Worm (Caenorhabditis elegans) whole organism, young adult: Measurements from ENCODE around the gene rfth-1.

Experiments used
- F49E8.2 ChIP-seq: sonication (generic microtip); optimal IDR thresholded peaks from 3 replicates; lab custom pipeline; 2017; ENCODE audit warnings: missing genetic modification characterization, mild to moderate bottlenecking, missing compliant biosample characterization, antibody characterized with exemption, moderate library complexity; ENCODE audit not compliant: insufficient read depth
- ccch-3 ChIP-seq: fragments of 200-800 bp; sonication (Bioruptor generic); optimal IDR thresholded peaks from 2 replicates; lab custom pipeline; 2018; ENCODE audit warnings: mild to moderate bottlenecking, missing genetic modification characterization, missing compliant biosample characterization
- ceh-58 ChIP-seq: fragments of 200-800 bp; sonication (Bioruptor generic); IDR thresholded peaks from 2 replicates; pipeline ENCODE4 v1.3.6; 2022; ENCODE audit warnings: missing genetic modification characterization, missing compliant biosample characterization
- lin-35 ChIP-seq, 3 experiments: fragments of 150-350 bp in 2 of 3; sonication (generic microtip) in 1 of 3; optimal IDR thresholded peaks; 2 replicates each; lab custom pipeline; 2014 to 2018; ENCODE audit warnings: missing biosample characterization in 3 of 3, missing genetic modification characterization in 3 of 3, missing genetic modification reagents in 3 of 3
- rec-8 ChIP-seq, 2 experiments: sonication (generic microtip); optimal IDR thresholded peaks; 2 replicates each; lab custom pipeline; 2016; ENCODE audit warnings: mild to moderate bottlenecking in 2 of 2, missing genetic modification characterization in 2 of 2, missing genetic modification reagents in 2 of 2, missing genotype in 2 of 2, missing biosample characterization in 1 of 2, missing compliant biosample characterization in 1 of 2, moderate library complexity in 1 of 2

ce11 chrIV:4486738-4487137, 24.4 kb downstream of the rfth-1 start, which contains the start of gene trx-3:
- TF ChIP-seq lin-35 (GFP tag; optimal IDR thresholded peaks at IDR 0.05; lab: Kevin White, UChicago), result no peak
- no peak for TF ChIP-seq ceh-58 (GFP tag; lab: Robert Waterston, UW)
- no peak for TF ChIP-seq F49E8.2 (tag; lab: Kevin White, UChicago)
- TF ChIP-seq rec-8 (tag; optimal IDR thresholded peaks at IDR 0.05; lab: Kevin White, UChicago), result no peak
- TF ChIP-seq ccch-3 (GFP tag; lab: Kevin White, UChicago), result no peak
